Fruit fly (Drosophila melanogaster) whole organism, embryonic: ENCODE results near the gene Pvf1.

Experiments
- Aef1 ChIP-seq: fragments of 200-800 bp; sonication (Bioruptor generic); IDR thresholded peaks from 3 replicates; pipeline ENCODE4 v1.3.6; 2022; ENCODE audit warnings: missing biosample characterization, missing genetic modification characterization
- Bgb ChIP-seq: fragments of 200-800 bp; sonication (Bioruptor generic); IDR thresholded peaks from 2 replicates; pipeline ENCODE4 v1.3.6; 2022; ENCODE audit warnings: missing biosample characterization, missing genetic modification characterization; ENCODE audit not compliant: partially characterized antibody
- CG11398 ChIP-seq: fragments of 200-800 bp; sonication (Bioruptor generic); optimal IDR thresholded peaks from 2 replicates; lab custom pipeline; 2016; ENCODE audit warnings: missing biosample characterization, missing genetic modification characterization
- CG12219 ChIP-seq: fragments of 200-800 bp; sonication (Bioruptor generic); optimal IDR thresholded peaks from 3 replicates; lab custom pipeline; 2018; ENCODE audit warnings: missing biosample characterization, mild to moderate bottlenecking, missing genetic modification characterization
- CG14050 ChIP-seq: fragments of 200-800 bp; sonication (Bioruptor generic); IDR thresholded peaks from 3 replicates; pipeline ENCODE4 v1.3.6; 2022; ENCODE audit warnings: missing biosample characterization, missing genetic modification characterization
- CG15073 ChIP-seq: fragments of 200-800 bp; sonication (Bioruptor generic); optimal IDR thresholded peaks from 2 replicates; lab custom pipeline; 2016; ENCODE audit warnings: missing biosample characterization, missing genetic modification characterization
- CG15269 ChIP-seq: fragments of 200-800 bp; sonication (Bioruptor generic); optimal IDR thresholded peaks from 2 replicates; lab custom pipeline; 2018; ENCODE audit warnings: missing biosample characterization, mild to moderate bottlenecking, missing genetic modification characterization, moderate library complexity
- CG16863 ChIP-seq: fragments of 200-800 bp; sonication (Bioruptor generic); optimal IDR thresholded peaks from 3 replicates; lab custom pipeline; 2016; ENCODE audit warnings: missing biosample characterization, missing genetic modification characterization
- CG17829 ChIP-seq: fragments of 200-800 bp; optimal IDR thresholded peaks from 2 replicates; lab custom pipeline; 2019; ENCODE audit warnings: missing biosample characterization, mild to moderate bottlenecking, missing genetic modification characterization, moderate library complexity
- CG2875 ChIP-seq: fragments of 200-800 bp; sonication (Bioruptor generic); optimal IDR thresholded peaks from 2 replicates; lab custom pipeline; 2017; ENCODE audit warnings: missing biosample characterization, mild to moderate bottlenecking, missing genetic modification characterization, missing genetic modification reagents
- CG30020 ChIP-seq: fragments of 200-800 bp; optimal IDR thresholded peaks from 2 replicates; lab custom pipeline; 2019; ENCODE audit warnings: missing biosample characterization, mild to moderate bottlenecking, missing genetic modification characterization, moderate library complexity
- CG30403 ChIP-seq: fragments of 200-800 bp; sonication (Bioruptor generic); optimal IDR thresholded peaks from 3 replicates; lab custom pipeline; 2016; ENCODE audit warnings: missing biosample characterization, missing genetic modification characterization
- CG3281 ChIP-seq: fragments of 200-800 bp; sonication (Bioruptor generic); optimal IDR thresholded peaks from 3 replicates; lab custom pipeline; 2017; ENCODE audit warnings: missing biosample characterization, mild to moderate bottlenecking, missing genetic modification characterization
- CG4854 ChIP-seq: fragments of 200-800 bp; sonication (Bioruptor generic); optimal IDR thresholded peaks from 2 replicates; lab custom pipeline; 2016; ENCODE audit warnings: missing biosample characterization, missing genetic modification characterization, inconsistent platforms
- CG5953 ChIP-seq: fragments of 200-800 bp; sonication (Bioruptor generic); IDR thresholded peaks from 2 replicates; pipeline ENCODE4 v1.3.6; 2022; ENCODE audit warnings: missing biosample characterization, missing genetic modification characterization
- CG9437 ChIP-seq: fragments of 200-800 bp; sonication (Bioruptor generic); optimal IDR thresholded peaks from 2 replicates; lab custom pipeline; 2018; ENCODE audit warnings: missing biosample characterization, mild to moderate bottlenecking, missing genetic modification characterization
- D19B ChIP-seq: fragments of 200-800 bp; sonication (Bioruptor generic); optimal IDR thresholded peaks from 2 replicates; lab custom pipeline; 2017; ENCODE audit warnings: missing biosample characterization, mild to moderate bottlenecking, missing genetic modification characterization
- Dbx ChIP-seq: fragments of 200-800 bp; sonication (Bioruptor generic); IDR thresholded peaks from 3 replicates; pipeline ENCODE4 v1.3.6; 2022; ENCODE audit warnings: missing biosample characterization, missing genetic modification characterization
- E2f2 ChIP-seq: fragments of 200-800 bp; sonication (Bioruptor generic); IDR thresholded peaks from 2 replicates; pipeline ENCODE4 v1.3.6; 2022; ENCODE audit warnings: missing biosample characterization, missing genetic modification characterization
- HLH54F ChIP-seq: fragments of 200-800 bp; sonication (Bioruptor generic); optimal IDR thresholded peaks from 3 replicates; lab custom pipeline; 2016; ENCODE audit warnings: missing biosample characterization, missing genetic modification characterization
- HmgD ChIP-seq: fragments of 200-800 bp; sonication (Bioruptor generic); optimal IDR thresholded peaks from 3 replicates; lab custom pipeline; 2016; ENCODE audit warnings: missing biosample characterization, missing genetic modification characterization
- Kr ChIP-seq: fragments of 200-800 bp; sonication (Bioruptor generic); optimal IDR thresholded peaks from 2 replicates; lab custom pipeline; 2017; ENCODE audit warnings: missing biosample characterization, mild to moderate bottlenecking, missing genetic modification characterization
- Max ChIP-seq: fragments of 200-800 bp; sonication (Bioruptor generic); optimal IDR thresholded peaks from 2 replicates; lab custom pipeline; 2016; ENCODE audit warnings: missing biosample characterization, mild to moderate bottlenecking, missing genetic modification characterization
- Myb ChIP-seq: fragments of 200-800 bp; sonication (Bioruptor generic); optimal IDR thresholded peaks from 2 replicates; lab custom pipeline; 2016; ENCODE audit warnings: missing biosample characterization, missing genetic modification characterization
- Nf-YC ChIP-seq: fragments of 200-800 bp; optimal IDR thresholded peaks from 3 replicates; lab custom pipeline; 2019; ENCODE audit warnings: missing biosample characterization, mild to moderate bottlenecking, missing genetic modification characterization, moderate library complexity
- Pdp1 ChIP-seq, 2 experiments: fragments of 200-800 bp; sonication (Bioruptor generic); optimal IDR thresholded peaks; 3 replicates each; lab custom pipeline; 2016; ENCODE audit warnings: missing biosample characterization in 2 of 2, missing genetic modification characterization in 2 of 2, mild to moderate bottlenecking in 1 of 2, moderate library complexity in 1 of 2
- Rx ChIP-seq: fragments of 200-800 bp; sonication (Bioruptor generic); IDR thresholded peaks from 2 replicates; pipeline ENCODE4 v1.3.6; 2022; ENCODE audit warnings: missing biosample characterization, missing genetic modification characterization
- Trl ChIP-seq, 3 experiments: fragments of >200 bp in 2 of 3; fragments of 200-800 bp in 1 of 3; sonication (Bioruptor generic) in 1 of 3; optimal IDR thresholded peaks; 2 replicates in 1 of 3; 3 replicates in 2 of 3; lab custom pipeline; 2016 to 2017; ENCODE audit warnings: missing biosample characterization in 1 of 3, missing genetic modification characterization in 1 of 3
- al ChIP-seq: fragments of 200-800 bp; sonication (Bioruptor generic); IDR thresholded peaks from 2 replicates; pipeline ENCODE4 v1.3.6; 2022; ENCODE audit warnings: missing biosample characterization, missing genetic modification characterization
- aop ChIP-seq: fragments of 200-800 bp; sonication (Bioruptor generic); IDR thresholded peaks from 2 replicates; pipeline ENCODE4 v1.3.6; 2022; ENCODE audit warnings: missing biosample characterization, missing genetic modification characterization
- chinmo ChIP-seq: fragments of 200-800 bp; sonication (Bioruptor generic); IDR thresholded peaks from 4 replicates; pipeline ENCODE4 v1.3.6; 2022; ENCODE audit warnings: missing biosample characterization, missing genetic modification characterization; ENCODE audit not compliant: partially characterized antibody
- dati ChIP-seq: fragments of 200-800 bp; sonication (Bioruptor generic); IDR thresholded peaks from 2 replicates; pipeline ENCODE4 v1.3.6; 2022; ENCODE audit warnings: missing biosample characterization, missing genetic modification characterization
- dmrt11E ChIP-seq: fragments of 200-800 bp; sonication (Bioruptor generic); optimal IDR thresholded peaks from 3 replicates; lab custom pipeline; 2018; ENCODE audit warnings: missing biosample characterization, mild to moderate bottlenecking, missing genetic modification characterization, moderate library complexity
- dysf ChIP-seq: fragments of 200-800 bp; sonication (Bioruptor generic); IDR thresholded peaks from 3 replicates; pipeline ENCODE4 v1.3.6; 2022; ENCODE audit warnings: missing biosample characterization, missing genetic modification characterization
- fd64A ChIP-seq: fragments of 200-800 bp; sonication (Bioruptor generic); optimal IDR thresholded peaks from 3 replicates; lab custom pipeline; 2018; ENCODE audit warnings: missing biosample characterization, mild to moderate bottlenecking, missing genetic modification characterization
- ham ChIP-seq: fragments of 200-800 bp; sonication (Bioruptor generic); IDR thresholded peaks from 2 replicates; pipeline ENCODE4 v1.3.6; 2022; ENCODE audit warnings: missing biosample characterization, missing genetic modification characterization
- her ChIP-seq: fragments of 200-800 bp; sonication (Bioruptor generic); optimal IDR thresholded peaks from 2 replicates; lab custom pipeline; 2016; ENCODE audit warnings: missing biosample characterization, missing genetic modification characterization
- kni ChIP-seq: fragments of 200-800 bp; sonication (Bioruptor generic); optimal IDR thresholded peaks from 3 replicates; lab custom pipeline; 2017; ENCODE audit warnings: mild to moderate bottlenecking, missing biosample characterization, missing genetic modification reagents, missing genetic modification characterization
- knrl ChIP-seq: fragments of 200-800 bp; sonication (Bioruptor generic); IDR thresholded peaks from 3 replicates; pipeline ENCODE4 v1.3.6; 2022; ENCODE audit warnings: missing biosample characterization, missing genetic modification characterization; ENCODE audit not compliant: partially characterized antibody
- nau ChIP-seq: fragments of 200-800 bp; sonication (Bioruptor generic); optimal IDR thresholded peaks from 3 replicates; lab custom pipeline; 2017; ENCODE audit warnings: missing biosample characterization, mild to moderate bottlenecking, missing genetic modification characterization, missing genetic modification reagents
- nerfin-2 ChIP-seq: fragments of 200-800 bp; sonication (Bioruptor generic); IDR thresholded peaks from 2 replicates; pipeline ENCODE4 v1.3.6; 2022; ENCODE audit warnings: missing biosample characterization, missing genetic modification characterization; ENCODE audit not compliant: partially characterized antibody
- oc ChIP-seq: fragments of 200-800 bp; sonication (Bioruptor generic); optimal IDR thresholded peaks from 2 replicates; lab custom pipeline; 2018; ENCODE audit warnings: missing biosample characterization, mild to moderate bottlenecking, missing genetic modification characterization, moderate library complexity
- sna ChIP-seq: fragments of 200-800 bp; sonication (Bioruptor generic); IDR thresholded peaks from 2 replicates; pipeline ENCODE4 v1.3.6; 2022; ENCODE audit warnings: missing biosample characterization, missing genetic modification characterization; ENCODE audit not compliant: partially characterized antibody
- ssp ChIP-seq: fragments of 200-800 bp; sonication (Bioruptor generic); IDR thresholded peaks from 2 replicates; pipeline ENCODE4 v1.3.6; 2022; ENCODE audit warnings: missing biosample characterization, missing genetic modification characterization
- tap ChIP-seq: fragments of 200-800 bp; optimal IDR thresholded peaks from 3 replicates; lab custom pipeline; 2019; ENCODE audit warnings: missing biosample characterization, mild to moderate bottlenecking, missing genetic modification characterization, moderate library complexity
- tna ChIP-seq: fragments of 200-800 bp; sonication (Bioruptor generic); IDR thresholded peaks from 2 replicates; pipeline ENCODE4 v1.3.6; 2022; ENCODE audit warnings: missing biosample characterization, missing genetic modification characterization; ENCODE audit not compliant: partially characterized antibody
- trh ChIP-seq: fragments of 200-800 bp; sonication (Bioruptor generic); optimal IDR thresholded peaks from 2 replicates; lab custom pipeline; 2016; ENCODE audit warnings: missing biosample characterization, missing genetic modification characterization
- wek ChIP-seq: fragments of 200-800 bp; sonication (Bioruptor generic); optimal IDR thresholded peaks from 3 replicates; lab custom pipeline; 2018; ENCODE audit warnings: missing biosample characterization, mild to moderate bottlenecking, missing genetic modification characterization, moderate library complexity

Gene Pvf1

DNA sequence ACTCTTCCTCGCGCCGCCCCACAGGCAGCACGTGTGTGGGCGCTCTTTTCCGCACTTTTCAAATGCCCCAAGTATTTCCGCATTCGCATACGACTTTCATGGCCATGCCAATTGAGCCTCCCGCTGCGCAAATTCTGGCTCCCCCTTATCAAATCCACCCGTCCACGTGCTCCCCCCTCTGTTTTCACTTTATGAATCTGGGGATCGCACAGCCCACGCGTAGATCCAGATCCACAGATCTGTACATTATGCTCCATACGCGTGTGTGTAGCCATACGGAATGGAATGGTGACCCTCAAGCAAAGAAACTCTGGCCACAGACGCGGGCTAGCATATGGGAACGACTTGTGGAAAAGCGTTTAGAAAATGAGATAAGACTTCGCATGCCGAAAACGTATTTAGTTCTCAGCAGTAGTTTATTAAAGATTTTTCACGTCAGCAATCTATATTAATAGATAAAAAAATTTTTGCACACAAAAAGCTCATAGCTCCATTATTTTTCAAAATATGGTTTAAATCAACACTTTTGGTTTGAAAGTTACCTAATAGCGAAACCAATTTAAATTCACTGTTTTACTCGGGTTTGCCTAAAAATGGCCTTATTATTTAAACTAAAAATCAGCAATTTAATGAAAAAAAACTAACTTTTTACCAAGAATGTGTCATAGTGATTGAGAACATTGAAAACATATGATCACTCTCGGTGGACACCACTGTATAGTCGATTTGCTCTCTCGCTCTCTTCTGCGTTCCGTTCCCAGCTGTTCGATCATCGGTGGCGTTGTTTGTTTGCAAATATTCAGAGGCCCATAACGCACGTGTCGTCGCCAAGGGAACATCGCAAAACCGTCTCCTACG lies 42.9 kb upstream of the Pvf1 start (continued):
- TF ChIP-seq tna (GFP tag; lab: Robert Waterston, UW) (no peak), al (peak; percentile 57; the same call in 1 of the 2 replicates), CG30403 (GFP tag; lab: Kevin White, UChicago) (peak; percentile 73), CG4854 (GFP tag; lab: Kevin White, UChicago) (peak; percentile 21), sna (GFP tag; lab: Robert Waterston, UW) (no peak), CG17829 (peak; percentile 52), CG11398 (GFP tag; lab: Kevin White, UChicago) (peak; percentile 5), wek (no peak), CG16863 (GFP tag; lab: Kevin White, UChicago) (peak; percentile 62), chinmo (0 out of 4 replicates have a peak, but pooled peaks have one; percentile 48), ssp (GFP tag; lab: Robert Waterston, UW) (no peak), CG9437 (GFP tag; lab: Kevin White, UChicago) (peak; percentile 57), D19B (GFP tag; lab: Kevin White, UChicago) (peak; percentile 68), CG2875 (GFP tag; lab: Kevin White, UChicago) (peak; percentile 37), Aef1 (GFP tag; lab: Robert Waterston, UW) (peak; percentile 21; the same call in 1 of the 3 replicates), her (peak; percentile 14), knrl (GFP tag; lab: Robert Waterston, UW) (no peak), tap (tag; lab: Kevin White, UChicago) (no peak), Kr (GFP tag; lab: Kevin White, UChicago) (no peak), CG30020 (tag; lab: Kevin White, UChicago) (peak; percentile 30), Pdp1 (GFP tag; optimal IDR thresholded peaks at IDR 0.05; lab: Kevin White, UChicago) (peak; percentile 43 to 45), Myb (GFP tag; lab: Kevin White, UChicago) (peak; percentile 52), HLH54F (GFP tag; lab: Kevin White, UChicago) (peak; percentile 75), Trl (optimal IDR thresholded peaks at IDR 0.05; lab: Kevin White, UChicago) (peak; percentile 24 to 51), Trl (GFP tag; optimal IDR thresholded peaks at IDR 0.05; lab: Kevin White, UChicago) (peak; percentile 31), CG5953 (no peak), CG15269 (tag; lab: Kevin White, UChicago) (peak; percentile 68), CG14050 (GFP tag; lab: Robert Waterston, UW) (no peak), Rx (no peak), dati (GFP tag; lab: Robert Waterston, UW) (no peak), nau (GFP tag; lab: Kevin White, UChicago) (peak; percentile 57), HmgD (GFP tag; lab: Kevin White, UChicago) (no peak), trh (GFP tag; lab: Kevin White, UChicago) (peak; percentile 10), Dbx (GFP tag; lab: Robert Waterston, UW) (0 out of 3 replicates have a peak, but pooled peaks have one; percentile 6), fd64A (GFP tag; lab: Kevin White, UChicago) (no peak), oc (no peak), Max (GFP tag; lab: Kevin White, UChicago) (peak; percentile 42), CG3281 (GFP tag; lab: Kevin White, UChicago) (peak; percentile 78), ham (no peak), nerfin-2 (GFP tag; lab: Robert Waterston, UW) (no peak), kni (no peak), Bgb (GFP tag; lab: Robert Waterston, UW) (0 out of 2 replicates have a peak, but pooled peaks have one; percentile 14), dmrt11E (tag; lab: Kevin White, UChicago) (peak; percentile 27), aop (no peak), CG15073 (GFP tag; lab: Kevin White, UChicago) (peak; percentile 96), dysf (peak; percentile 67; the same call in 2 of the 3 replicates), Nf-YC (tag; lab: Kevin White, UChicago) (peak; percentile 51), E2f2 (GFP tag; lab: Robert Waterston, UW) (no peak), CG12219 (GFP tag; lab: Kevin White, UChicago) (peak; percentile 17)
